Fruit fly (Drosophila melanogaster) whole organism, embryonic: ENCODE measurements around the gene Stim.
A peak's percentile ranks its signal among the peaks of the same experiment; 100 is the strongest.

Source experiments
- CG11560 ChIP-seq: fragments of 200-800 bp; sonication (Bioruptor generic); IDR thresholded peaks from 3 replicates; pipeline ENCODE4 v1.3.6; 2022; ENCODE audit warnings: missing biosample characterization, missing genetic modification characterization
- CG12769 ChIP-seq: fragments of 200-800 bp; sonication (Bioruptor generic); optimal IDR thresholded peaks from 2 replicates; lab custom pipeline; 2019; ENCODE audit warnings: missing biosample characterization, mild to moderate bottlenecking, missing genetic modification characterization, moderate library complexity
- CG13287 ChIP-seq: fragments of 200-800 bp; sonication (Bioruptor generic); IDR thresholded peaks from 2 replicates; pipeline ENCODE4 v1.3.6; 2022; ENCODE audit warnings: missing biosample characterization, missing genetic modification characterization; ENCODE audit not compliant: partially characterized antibody
- CG13624 ChIP-seq: fragments of 200-800 bp; sonication (Bioruptor generic); optimal IDR thresholded peaks from 2 replicates; lab custom pipeline; 2016; ENCODE audit warnings: missing biosample characterization, missing genetic modification characterization
- CG15269 ChIP-seq: fragments of 200-800 bp; sonication (Bioruptor generic); optimal IDR thresholded peaks from 2 replicates; lab custom pipeline; 2018; ENCODE audit warnings: missing biosample characterization, mild to moderate bottlenecking, missing genetic modification characterization, moderate library complexity
- CG17186 ChIP-seq: fragments of 200-800 bp; sonication (Bioruptor generic); optimal IDR thresholded peaks from 3 replicates; lab custom pipeline; 2017; ENCODE audit warnings: missing biosample characterization, missing genetic modification reagents, missing genetic modification characterization
- CG17328 ChIP-seq: fragments of 200-800 bp; sonication (Bioruptor generic); IDR thresholded peaks from 2 replicates; pipeline ENCODE4 v1.3.6; 2022; ENCODE audit warnings: missing biosample characterization, missing genetic modification characterization
- CG2129 ChIP-seq: fragments of 200-800 bp; sonication (Bioruptor generic); IDR thresholded peaks from 2 replicates; pipeline ENCODE4 v1.3.6; 2022; ENCODE audit warnings: missing biosample characterization, missing genetic modification characterization; ENCODE audit not compliant: partially characterized antibody
- CG32767 ChIP-seq: fragments of 200-800 bp; sonication (Bioruptor generic); IDR thresholded peaks from 2 replicates; pipeline ENCODE4 v1.3.6; 2022; ENCODE audit warnings: missing biosample characterization, missing genetic modification characterization
- CG33213 ChIP-seq: fragments of 200-800 bp; sonication (Bioruptor generic); optimal IDR thresholded peaks from 3 replicates; lab custom pipeline; 2016; ENCODE audit warnings: missing biosample characterization, missing genetic modification characterization
- CG34224 ChIP-seq: fragments of 200-800 bp; sonication (Bioruptor generic); IDR thresholded peaks from 3 replicates; pipeline ENCODE4 v1.3.6; 2022; ENCODE audit warnings: missing biosample characterization, missing genetic modification characterization; ENCODE audit not compliant: partially characterized antibody
- CG34376 ChIP-seq: fragments of 200-800 bp; sonication (Bioruptor generic); optimal IDR thresholded peaks from 2 replicates; lab custom pipeline; 2018; ENCODE audit warnings: missing biosample characterization, mild to moderate bottlenecking, missing genetic modification characterization
- CG6689 ChIP-seq: fragments of 200-800 bp; sonication (Bioruptor generic); IDR thresholded peaks from 2 replicates; pipeline ENCODE4 v1.3.6; 2022; ENCODE audit warnings: missing biosample characterization, missing genetic modification characterization
- CG7357 ChIP-seq: fragments of 200-800 bp; sonication (Bioruptor generic); IDR thresholded peaks from 3 replicates; pipeline ENCODE4 v1.3.6; 2022; ENCODE audit warnings: missing biosample characterization, missing genetic modification characterization
- CG8478 ChIP-seq: fragments of >200 bp; optimal IDR thresholded peaks from 2 replicates; lab custom pipeline; 2018
- Dbx ChIP-seq: fragments of 200-800 bp; sonication (Bioruptor generic); IDR thresholded peaks from 3 replicates; pipeline ENCODE4 v1.3.6; 2022; ENCODE audit warnings: missing biosample characterization, missing genetic modification characterization
- Ets97D ChIP-seq: fragments of 200-800 bp; sonication (Bioruptor generic); optimal IDR thresholded peaks from 3 replicates; lab custom pipeline; 2016; ENCODE audit warnings: missing biosample characterization, missing genetic modification characterization
- GATAe ChIP-seq: fragments of 200-800 bp; sonication (Bioruptor generic); conservative IDR thresholded peaks from 2 replicates; pipeline ENCODE4 v1.3.6; 2022; ENCODE audit warnings: missing biosample characterization, missing genetic modification characterization
- HLH54F ChIP-seq: fragments of 200-800 bp; sonication (Bioruptor generic); optimal IDR thresholded peaks from 3 replicates; lab custom pipeline; 2016; ENCODE audit warnings: missing biosample characterization, missing genetic modification characterization
- Hmr ChIP-seq: fragments of 200-800 bp; sonication (Bioruptor generic); optimal IDR thresholded peaks from 3 replicates; lab custom pipeline; 2017; ENCODE audit warnings: mild to moderate bottlenecking, missing biosample characterization, missing genetic modification reagents, missing genetic modification characterization
- Med ChIP-seq: fragments of 200-800 bp; sonication (Bioruptor generic); peaks from one replicate; lab custom pipeline; 2016; ENCODE audit warnings: missing biosample characterization, missing genetic modification characterization, mild to moderate bottlenecking, inconsistent platforms, moderate library complexity
- Meics ChIP-seq: fragments of 200-800 bp; sonication (Bioruptor generic); optimal IDR thresholded peaks from 2 replicates; lab custom pipeline; 2017; ENCODE audit warnings: missing biosample characterization, mild to moderate bottlenecking, missing genetic modification characterization
- Myb ChIP-seq: fragments of 200-800 bp; sonication (Bioruptor generic); optimal IDR thresholded peaks from 2 replicates; lab custom pipeline; 2016; ENCODE audit warnings: missing biosample characterization, missing genetic modification characterization
- Neu2 ChIP-seq: fragments of 200-800 bp; sonication (Bioruptor generic); optimal IDR thresholded peaks from 3 replicates; lab custom pipeline; 2016; ENCODE audit warnings: missing biosample characterization, missing genetic modification characterization, borderline replicate concordance
- PHDP ChIP-seq: fragments of 200-800 bp; sonication (Bioruptor generic); optimal IDR thresholded peaks from 3 replicates; lab custom pipeline; 2018; ENCODE audit warnings: missing biosample characterization, mild to moderate bottlenecking, missing genetic modification characterization, moderate library complexity
- Pdp1 ChIP-seq, 2 experiments: fragments of 200-800 bp; sonication (Bioruptor generic); optimal IDR thresholded peaks; 3 replicates each; lab custom pipeline; 2016; ENCODE audit warnings: missing biosample characterization in 2 of 2, missing genetic modification characterization in 2 of 2, mild to moderate bottlenecking in 1 of 2, moderate library complexity in 1 of 2
- Poxn ChIP-seq: fragments of 200-800 bp; sonication (Bioruptor generic); IDR thresholded peaks from 2 replicates; pipeline ENCODE4 v1.3.6; 2022; ENCODE audit warnings: missing biosample characterization, missing genetic modification characterization
- Stat92E ChIP-seq, 3 experiments: fragments of >200 bp in 2 of 3; fragments of 200-800 bp in 1 of 3; sonication (Bioruptor generic) in 1 of 3; optimal IDR thresholded peaks; 2 replicates each; lab custom pipeline; 2017 to 2019; ENCODE audit warnings: missing biosample characterization in 3 of 3, missing genetic modification characterization in 3 of 3, mild to moderate bottlenecking in 1 of 3, moderate library complexity in 1 of 3
- Vsx1 ChIP-seq: fragments of 200-800 bp; sonication (Bioruptor generic); optimal IDR thresholded peaks from 2 replicates; lab custom pipeline; 2017; ENCODE audit warnings: missing biosample characterization, mild to moderate bottlenecking, missing genetic modification characterization, missing genetic modification reagents
- bcd ChIP-seq: fragments of 200-800 bp; sonication (Bioruptor generic); optimal IDR thresholded peaks from 2 replicates; lab custom pipeline; 2017; ENCODE audit warnings: missing biosample characterization, mild to moderate bottlenecking, missing genetic modification characterization
- bsh ChIP-seq, 2 experiments: fragments of 200-800 bp; sonication (Bioruptor generic); optimal IDR thresholded peaks; 2 replicates each; lab custom pipeline; 2017 to 2018; ENCODE audit warnings: mild to moderate bottlenecking in 2 of 2, missing biosample characterization in 2 of 2, missing genetic modification characterization in 2 of 2, moderate library complexity in 1 of 2
- crp ChIP-seq, 2 experiments: fragments of 200-800 bp; sonication (Bioruptor generic); optimal IDR thresholded peaks; 2 replicates in 1 of 2; 3 replicates in 1 of 2; lab custom pipeline; 2017; ENCODE audit warnings: missing biosample characterization in 2 of 2, missing genetic modification characterization in 2 of 2, mild to moderate bottlenecking in 1 of 2, moderate library complexity in 1 of 2
- cwo ChIP-seq: fragments of 200-800 bp; sonication (Bioruptor generic); optimal IDR thresholded peaks from 3 replicates; lab custom pipeline; 2017; ENCODE audit warnings: missing biosample characterization, missing genetic modification characterization, mild to moderate bottlenecking, moderate library complexity, missing genetic modification reagents
- ewg ChIP-seq: fragments of 200-800 bp; sonication (Bioruptor generic); optimal IDR thresholded peaks from 3 replicates; lab custom pipeline; 2017; ENCODE audit warnings: mild to moderate bottlenecking, missing biosample characterization, missing genetic modification reagents, missing genetic modification characterization
- ftz-f1 ChIP-seq: fragments of 200-800 bp; sonication (Bioruptor generic); optimal IDR thresholded peaks from 2 replicates; lab custom pipeline; 2016; ENCODE audit warnings: missing biosample characterization, missing genetic modification characterization
- inv ChIP-seq: fragments of 200-800 bp; sonication (Bioruptor generic); IDR thresholded peaks from 2 replicates; pipeline ENCODE4 v1.3.6; 2022; ENCODE audit warnings: missing biosample characterization, missing genetic modification characterization; ENCODE audit not compliant: partially characterized antibody
- knrl ChIP-seq: fragments of 200-800 bp; sonication (Bioruptor generic); IDR thresholded peaks from 3 replicates; pipeline ENCODE4 v1.3.6; 2022; ENCODE audit warnings: missing biosample characterization, missing genetic modification characterization; ENCODE audit not compliant: partially characterized antibody
- mirr ChIP-seq: fragments of 200-800 bp; sonication (Bioruptor generic); optimal IDR thresholded peaks from 3 replicates; lab custom pipeline; 2018; ENCODE audit warnings: missing biosample characterization, mild to moderate bottlenecking, missing genetic modification characterization
- mld ChIP-seq: fragments of 200-800 bp; sonication (Bioruptor generic); IDR thresholded peaks from 3 replicates; pipeline ENCODE4 v1.3.6; 2022; ENCODE audit warnings: missing biosample characterization, missing genetic modification characterization; ENCODE audit not compliant: partially characterized antibody
- pum ChIP-seq: fragments of 200-800 bp; sonication (Bioruptor generic); optimal IDR thresholded peaks from 2 replicates; lab custom pipeline; 2016; ENCODE audit warnings: missing biosample characterization, missing genetic modification characterization
- repo ChIP-seq: fragments of 200-800 bp; sonication (Bioruptor generic); optimal IDR thresholded peaks from 2 replicates; lab custom pipeline; 2016; ENCODE audit warnings: missing biosample characterization, missing genetic modification characterization
- rib ChIP-seq: fragments of 200-800 bp; sonication (Bioruptor generic); IDR thresholded peaks from 2 replicates; pipeline ENCODE4 v1.3.6; 2022; ENCODE audit warnings: missing biosample characterization, missing genetic modification characterization
- sens ChIP-seq: fragments of 200-800 bp; sonication (Bioruptor generic); peaks from one replicate; lab custom pipeline; 2016; ENCODE audit warnings: missing biosample characterization, missing genetic modification characterization
- ssp ChIP-seq: fragments of 200-800 bp; sonication (Bioruptor generic); IDR thresholded peaks from 2 replicates; pipeline ENCODE4 v1.3.6; 2022; ENCODE audit warnings: missing biosample characterization, missing genetic modification characterization
- sug ChIP-seq: fragments of 200-800 bp; optimal IDR thresholded peaks from 2 replicates; lab custom pipeline; 2019; ENCODE audit warnings: missing biosample characterization, mild to moderate bottlenecking, missing genetic modification characterization, moderate library complexity
- trem ChIP-seq: fragments of 200-800 bp; optimal IDR thresholded peaks from 3 replicates; lab custom pipeline; 2019; ENCODE audit warnings: missing biosample characterization, mild to moderate bottlenecking, missing genetic modification characterization, moderate library complexity
- unc-4 ChIP-seq: fragments of 200-800 bp; sonication (Bioruptor generic); IDR thresholded peaks from 2 replicates; pipeline ENCODE4 v1.3.6; 2022; ENCODE audit warnings: missing biosample characterization, missing genetic modification characterization; ENCODE audit not compliant: partially characterized antibody
- vvl ChIP-seq: fragments of 200-800 bp; sonication (Bioruptor generic); IDR thresholded peaks from 2 replicates; pipeline ENCODE4 v1.3.6; 2022; ENCODE audit warnings: missing biosample characterization, missing genetic modification characterization

Stim gene

dm6 chrX:15891606-15892345 is 48.5 kb downstream of the Stim start, which contains the start of gene shi (continued):
- TF ChIP-seq unc-4 (GFP tag; lab: Robert Waterston, UW), result peak; percentile 96
- TF ChIP-seq GATAe, result no peak
- peak; percentile 88 for TF ChIP-seq sens (GFP tag; lab: Kevin White, UChicago)
- no peak for TF ChIP-seq Stat92E (GFP tag; optimal IDR thresholded peaks at IDR 0.05; lab: Kevin White, UChicago)
- TF ChIP-seq Myb (GFP tag; lab: Kevin White, UChicago), result peak; percentile 55
- TF ChIP-seq ftz-f1 (GFP tag; lab: Kevin White, UChicago), result peak; percentile 96
- TF ChIP-seq CG34224 (GFP tag; lab: Robert Waterston, UW), result peak; percentile 98
- TF ChIP-seq pum (GFP tag; lab: Kevin White, UChicago), result no peak
- no peak for TF ChIP-seq repo (GFP tag; lab: Kevin White, UChicago)
- no peak for TF ChIP-seq bsh (GFP tag; optimal IDR thresholded peaks at IDR 0.05; lab: Kevin White, UChicago)
- peak; percentile 69 for TF ChIP-seq Ets97D (GFP tag; lab: Kevin White, UChicago)
- no peak for TF ChIP-seq CG8478 (lab: Kevin White, UChicago)
- TF ChIP-seq Pdp1 (GFP tag; optimal IDR thresholded peaks at IDR 0.05; lab: Kevin White, UChicago), result peak in 1 of 2 experiments; percentile 8
- no peak for TF ChIP-seq CG6689
- TF ChIP-seq vvl (GFP tag; lab: Robert Waterston, UW), result peak; percentile 85; the same call in 1 of the 2 replicates
- TF ChIP-seq knrl (GFP tag; lab: Robert Waterston, UW), result peak; percentile 97
- TF ChIP-seq Med (GFP tag; lab: Kevin White, UChicago), result peak; percentile 89
- TF ChIP-seq CG13287 (GFP tag; lab: Robert Waterston, UW), result peak; percentile 96
- peak; percentile 59 for TF ChIP-seq mirr (GFP tag; lab: Kevin White, UChicago)
- peak; percentile 46 for TF ChIP-seq CG12769 (tag; lab: Kevin White, UChicago)
- 0 out of 2 replicates have a peak, but pooled peaks have one; percentile 14 for TF ChIP-seq CG17328 (GFP tag; lab: Robert Waterston, UW)
- peak; percentile 83 for TF ChIP-seq CG2129
- peak; percentile 20 for TF ChIP-seq Vsx1 (GFP tag; lab: Kevin White, UChicago)
- TF ChIP-seq CG32767 (GFP tag; lab: Robert Waterston, UW), result no peak
- TF ChIP-seq Poxn (GFP tag; lab: Robert Waterston, UW), result no peak
- peak; percentile 80 for TF ChIP-seq CG17186 (GFP tag; lab: Kevin White, UChicago)
- TF ChIP-seq sug (tag; lab: Kevin White, UChicago), result peak; percentile 46
- no peak for TF ChIP-seq HLH54F
- peak; percentile 3 for TF ChIP-seq bcd (GFP tag; lab: Kevin White, UChicago)
- TF ChIP-seq PHDP, result peak; percentile 11
- peak; percentile 95 for TF ChIP-seq CG11560 (tag; lab: Robert Waterston, UW)
- peak; percentile 96 for TF ChIP-seq mld
- peak; percentile 51; the same call in 1 of the 3 replicates for TF ChIP-seq CG7357
- peak in 1 of 2 experiments; percentile 87 for TF ChIP-seq crp (GFP tag; optimal IDR thresholded peaks at IDR 0.05; lab: Kevin White, UChicago)
- peak; percentile 61; the same call in 2 of the 3 replicates for TF ChIP-seq Dbx
- TF ChIP-seq CG34376, result peak; percentile 80
- TF ChIP-seq inv (GFP tag; lab: Robert Waterston, UW), result peak; percentile 97
- peak; percentile 51 for TF ChIP-seq ssp
- TF ChIP-seq rib (GFP tag; lab: Robert Waterston, UW), result no peak
- TF ChIP-seq CG15269 (tag; lab: Kevin White, UChicago), result no peak
- TF ChIP-seq Neu2 (GFP tag; lab: Kevin White, UChicago), result no peak
- peak; percentile 45 for TF ChIP-seq Hmr
- TF ChIP-seq Meics (GFP tag; lab: Kevin White, UChicago), result no peak
- TF ChIP-seq trem (tag; lab: Kevin White, UChicago), result peak; percentile 65
- peak; percentile 19 for TF ChIP-seq CG13624 (GFP tag; lab: Kevin White, UChicago)
- no peak for TF ChIP-seq cwo (GFP tag; lab: Kevin White, UChicago)
- peak; percentile 97 for TF ChIP-seq ewg (GFP tag; lab: Kevin White, UChicago)
- TF ChIP-seq CG33213 (GFP tag; lab: Kevin White, UChicago), result peak; percentile 36
